Worm (Caenorhabditis elegans) whole organism, dauer: ENCODE measurements around the gene Y39B6A.5.

Experiments
- unc-62 ChIP-seq: sonication (generic microtip); optimal IDR thresholded peaks from 2 replicates; lab custom pipeline; 2017; ENCODE audit warnings: missing biosample characterization, missing genetic modification reagents, missing genetic modification characterization

Y39B6A.5 gene

ce11 chrV:19148350-19148749 lies 10.3 kb downstream of the Y39B6A.5 start:
- TF ChIP-seq unc-62: no peak

ce11 chrV:19142595-19142994 lies 16.1 kb downstream of the Y39B6A.5 start:
- TF ChIP-seq unc-62: no peak

DNA sequence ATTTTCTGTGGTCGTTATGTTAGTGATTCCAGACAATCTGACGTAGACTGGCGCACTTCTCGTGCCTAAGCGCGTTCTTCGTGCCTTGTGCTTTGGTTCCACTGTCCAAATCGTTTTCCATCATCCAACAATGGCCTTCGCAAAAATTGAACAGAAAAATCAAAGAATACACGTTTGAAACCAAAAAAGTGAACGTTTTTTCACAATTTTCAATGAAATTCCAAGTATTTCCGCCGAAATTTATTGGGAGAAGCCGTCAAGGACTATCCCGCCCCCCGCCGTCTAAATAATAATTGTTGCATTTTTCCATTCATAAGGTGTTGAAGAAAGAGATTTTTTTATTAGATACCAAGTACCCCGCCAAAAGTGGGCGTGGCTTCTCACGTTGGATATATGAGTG lies 18.2 kb downstream of the Y39B6A.5 start, which contains the start of gene cpg-23:
Gene cpg-23, plus strand, starts transcription at position 301 of the 400 bp plus-strand sequence.
- TF ChIP-seq unc-62: no peak

DNA sequence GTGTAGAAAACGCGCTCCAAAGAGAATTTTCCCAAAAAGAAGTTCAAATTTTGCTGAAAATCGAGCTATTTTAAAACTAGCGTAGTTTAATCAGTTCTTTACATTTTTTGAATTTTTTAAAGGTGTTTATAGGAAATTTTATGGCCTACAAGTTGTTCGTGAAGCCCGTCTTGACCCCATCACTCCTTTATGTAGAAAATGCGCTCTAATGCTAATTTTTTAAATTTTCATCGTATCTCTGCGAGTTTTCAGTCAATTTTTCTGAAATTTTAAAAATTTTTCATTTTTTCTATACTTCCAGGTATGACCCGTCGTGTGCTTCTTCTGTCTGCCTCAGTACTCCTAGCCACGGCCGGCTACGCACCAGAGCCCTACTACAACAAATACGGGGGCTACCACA lies 22.5 kb downstream of the Y39B6A.5 start, which contains the start of gene Y39B6A.9:
Gene Y39B6A.9, plus strand, starts transcription at position 301 of the 400 bp plus-strand sequence.
- no peak for TF ChIP-seq unc-62

DNA sequence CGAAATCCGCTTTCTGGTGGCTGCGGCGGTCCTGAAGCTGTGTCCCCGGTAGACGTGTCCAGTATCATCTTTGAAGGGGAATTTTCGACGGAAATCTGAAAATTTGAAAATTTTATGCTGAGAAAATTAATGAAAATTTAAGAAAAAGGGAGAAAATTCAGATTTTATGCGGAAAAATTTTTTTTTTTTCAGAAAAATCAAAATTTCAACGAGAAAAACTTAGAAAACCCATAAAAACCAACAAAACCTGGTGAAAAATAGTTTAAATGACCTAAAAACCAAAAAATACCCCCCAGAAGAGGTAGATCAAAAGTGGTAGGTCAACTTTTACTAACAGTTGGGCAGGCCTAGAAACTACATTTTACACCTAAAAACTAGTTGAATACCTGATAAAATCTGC lies 25.2 kb downstream of the Y39B6A.5 start, which contains the start of gene Y39B6A.10:
Gene Y39B6A.10, minus strand, starts transcription at position 101 of the 400 bp plus-strand sequence.
- TF ChIP-seq unc-62: no peak

ce11 chrV:19131848-19132401 lies 26.8 kb downstream of the Y39B6A.5 start:
- no peak for TF ChIP-seq unc-62

- TF ChIP-seq unc-62: no peak
Measured at ce11 chrV:19129497-19130212, 29.0 kb downstream of the Y39B6A.5 start.

DNA sequence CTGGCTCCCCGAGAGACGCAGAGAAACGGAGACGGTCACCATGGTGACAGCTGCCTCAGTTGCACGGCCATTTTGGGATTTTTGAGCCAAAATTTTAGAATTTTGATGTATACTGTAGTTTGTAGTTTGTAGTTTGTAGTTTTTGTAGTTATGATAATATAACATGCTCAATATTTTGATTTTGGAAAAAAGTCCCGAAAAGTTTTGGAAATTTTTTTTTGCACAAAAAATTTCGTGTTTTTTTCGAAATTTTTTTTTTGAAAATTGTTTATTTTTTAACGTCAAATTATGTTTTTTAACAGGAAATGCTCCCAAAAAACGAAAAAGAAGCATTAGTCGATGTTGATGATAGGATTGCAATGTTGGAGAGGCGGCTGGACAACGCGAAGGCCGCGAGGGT lies 31.5 kb downstream of the Y39B6A.5 start, which contains the start of gene dyf-17:
Gene dyf-17, plus strand, starts transcription at position 301 of the 400 bp plus-strand sequence.
- no peak for TF ChIP-seq unc-62

DNA sequence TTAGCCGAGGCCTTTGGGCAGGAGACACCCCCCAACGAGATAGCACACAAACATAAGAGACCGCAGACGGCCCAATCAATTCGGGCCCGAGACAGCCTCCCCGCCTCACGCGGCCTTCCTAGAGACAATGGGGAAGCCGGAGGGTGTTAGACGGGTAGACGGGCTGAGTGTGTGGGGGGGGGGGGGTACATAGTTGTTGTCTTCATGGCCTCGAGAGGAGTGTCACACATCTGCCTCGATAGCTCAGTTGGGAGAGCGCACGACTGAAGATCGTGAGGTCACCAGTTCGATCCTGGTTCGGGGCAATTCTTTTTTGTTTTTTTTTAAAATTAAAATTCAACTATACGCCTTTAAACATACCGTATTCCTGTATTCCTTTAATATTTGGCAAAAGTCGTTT lies 32.9 kb downstream of the Y39B6A.5 start:
- no peak for TF ChIP-seq unc-62

- no peak for TF ChIP-seq unc-62
Measured at ce11 chrV:19125253-19125652, 33.4 kb downstream of the Y39B6A.5 start.

DNA sequence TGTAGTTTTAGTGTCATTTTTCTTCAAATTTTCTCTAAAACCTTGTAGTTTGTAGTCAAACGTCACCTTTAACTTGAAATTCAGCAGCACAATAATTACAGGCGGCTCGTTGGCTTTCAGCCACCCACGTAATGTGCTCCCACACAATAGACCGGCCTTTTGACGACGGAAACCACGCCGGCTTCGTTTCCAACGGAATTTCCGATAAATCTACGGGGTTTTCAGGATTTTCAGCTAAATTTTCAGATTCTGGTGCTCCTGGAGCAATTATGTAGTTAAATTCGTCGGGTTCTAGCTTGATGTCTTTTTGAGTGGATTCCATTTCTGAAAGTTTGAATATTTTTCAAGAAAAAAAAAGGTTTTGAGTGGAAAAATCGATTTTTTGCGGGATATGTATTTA lies 34.1 kb downstream of the Y39B6A.5 start, which contains the start of gene bed-1:
Gene bed-1, minus strand, starts transcription at position 337 of the 400 bp plus-strand sequence.
- TF ChIP-seq unc-62: no peak

ce11 chrV:19120743-19121642 lies 37.7 kb downstream of the Y39B6A.5 start:
- TF ChIP-seq unc-62: no peak

DNA sequence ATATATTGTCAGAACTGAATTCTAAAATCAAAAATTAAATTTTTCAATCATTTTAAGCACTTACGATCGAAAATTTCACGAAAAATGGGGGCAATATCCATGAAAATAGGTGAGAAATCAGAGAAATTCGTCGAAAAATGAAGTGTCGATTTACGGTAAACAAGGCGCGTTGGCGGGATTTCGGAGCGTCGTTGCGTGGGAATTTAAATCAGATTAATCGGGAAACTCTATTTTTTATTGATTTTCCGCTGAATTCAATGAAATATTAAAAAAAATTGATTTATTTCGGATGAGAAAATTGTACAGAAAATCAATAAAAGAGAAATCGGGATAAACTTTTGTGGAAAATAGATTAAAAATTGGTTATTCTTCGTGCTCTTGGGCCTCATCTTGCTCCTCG lies 39.4 kb downstream of the Y39B6A.5 start, which contains the start of gene Y39B6A.13:
Gene Y39B6A.13, minus strand, starts transcription at position 166 of the 400 bp plus-strand sequence.
- TF ChIP-seq unc-62: no peak

ce11 chrV:19118312-19118711 lies 40.4 kb downstream of the Y39B6A.5 start, which contains the start of gene pro-3:
pro-3 (minus strand) TSS chrV:19118412.
- no peak for TF ChIP-seq unc-62

ce11 chrV:19116872-19117372 lies 41.8 kb downstream of the Y39B6A.5 start:
- TF ChIP-seq unc-62: no peak
